Fruit fly (Drosophila melanogaster) whole organism, embryonic: ENCODE results near the gene CG5191.

Experiments used
- Abd-B ChIP-seq: fragments of 200-800 bp; sonication (Bioruptor generic); optimal IDR thresholded peaks from 2 replicates; lab custom pipeline; 2018; ENCODE audit warnings: missing biosample characterization, mild to moderate bottlenecking, missing genetic modification characterization, moderate library complexity
- Aef1 ChIP-seq: fragments of 200-800 bp; sonication (Bioruptor generic); IDR thresholded peaks from 3 replicates; pipeline ENCODE4 v1.3.6; 2022; ENCODE audit warnings: missing biosample characterization, missing genetic modification characterization
- Asciz ChIP-seq: fragments of 200-800 bp; sonication (Bioruptor generic); optimal IDR thresholded peaks from 2 replicates; lab custom pipeline; 2017; ENCODE audit warnings: missing biosample characterization, mild to moderate bottlenecking, missing genetic modification characterization, missing genetic modification reagents
- Bdp1 ChIP-seq: fragments of 200-800 bp; sonication (Bioruptor generic); optimal IDR thresholded peaks from 3 replicates; lab custom pipeline; 2016; ENCODE audit warnings: missing biosample characterization, missing genetic modification characterization
- Bgb ChIP-seq: fragments of 200-800 bp; sonication (Bioruptor generic); IDR thresholded peaks from 2 replicates; pipeline ENCODE4 v1.3.6; 2022; ENCODE audit warnings: missing biosample characterization, missing genetic modification characterization; ENCODE audit not compliant: partially characterized antibody
- CG10209 ChIP-seq: fragments of 200-800 bp; sonication (Bioruptor generic); optimal IDR thresholded peaks from 3 replicates; lab custom pipeline; 2017; ENCODE audit warnings: missing biosample characterization, mild to moderate bottlenecking, missing genetic modification characterization, missing genetic modification reagents
- CG11456 ChIP-seq: fragments of 200-800 bp; sonication (Bioruptor generic); IDR thresholded peaks from 3 replicates; pipeline ENCODE4 v1.3.6; 2022; ENCODE audit warnings: missing biosample characterization, missing genetic modification characterization
- CG11504 ChIP-seq: fragments of 200-800 bp; sonication (Bioruptor generic); optimal IDR thresholded peaks from 3 replicates; lab custom pipeline; 2019; ENCODE audit warnings: missing biosample characterization, mild to moderate bottlenecking, missing genetic modification characterization, moderate library complexity
- CG11560 ChIP-seq: fragments of 200-800 bp; sonication (Bioruptor generic); IDR thresholded peaks from 3 replicates; pipeline ENCODE4 v1.3.6; 2022; ENCODE audit warnings: missing biosample characterization, missing genetic modification characterization
- CG12155 ChIP-seq: fragments of 200-800 bp; sonication (Bioruptor generic); optimal IDR thresholded peaks from 3 replicates; lab custom pipeline; 2016; ENCODE audit warnings: missing biosample characterization, missing genetic modification characterization
- CG14050 ChIP-seq: fragments of 200-800 bp; sonication (Bioruptor generic); IDR thresholded peaks from 3 replicates; pipeline ENCODE4 v1.3.6; 2022; ENCODE audit warnings: missing biosample characterization, missing genetic modification characterization
- CG17361 ChIP-seq: fragments of 200-800 bp; sonication (Bioruptor generic); IDR thresholded peaks from 3 replicates; pipeline ENCODE4 v1.3.6; 2022; ENCODE audit warnings: missing biosample characterization, missing genetic modification characterization
- CG17829 ChIP-seq: fragments of 200-800 bp; optimal IDR thresholded peaks from 2 replicates; lab custom pipeline; 2019; ENCODE audit warnings: missing biosample characterization, mild to moderate bottlenecking, missing genetic modification characterization, moderate library complexity
- CG1832 ChIP-seq: fragments of 200-800 bp; sonication (Bioruptor generic); optimal IDR thresholded peaks from 2 replicates; lab custom pipeline; 2017; ENCODE audit warnings: missing biosample characterization, mild to moderate bottlenecking, missing genetic modification characterization, inconsistent platforms
- CG2129 ChIP-seq: fragments of 200-800 bp; sonication (Bioruptor generic); IDR thresholded peaks from 2 replicates; pipeline ENCODE4 v1.3.6; 2022; ENCODE audit warnings: missing biosample characterization, missing genetic modification characterization; ENCODE audit not compliant: partially characterized antibody
- CG31224 ChIP-seq: fragments of 200-800 bp; sonication (Bioruptor generic); IDR thresholded peaks from 2 replicates; pipeline ENCODE4 v1.3.6; 2022; ENCODE audit warnings: missing biosample characterization, missing genetic modification characterization
- CG31365 ChIP-seq: fragments of 200-800 bp; sonication (Bioruptor generic); optimal IDR thresholded peaks from 2 replicates; lab custom pipeline; 2018; ENCODE audit warnings: missing biosample characterization, mild to moderate bottlenecking, missing genetic modification characterization
- CG34224 ChIP-seq: fragments of 200-800 bp; sonication (Bioruptor generic); IDR thresholded peaks from 3 replicates; pipeline ENCODE4 v1.3.6; 2022; ENCODE audit warnings: missing biosample characterization, missing genetic modification characterization; ENCODE audit not compliant: partially characterized antibody
- CG4854 ChIP-seq: fragments of 200-800 bp; sonication (Bioruptor generic); optimal IDR thresholded peaks from 2 replicates; lab custom pipeline; 2016; ENCODE audit warnings: missing biosample characterization, missing genetic modification characterization, inconsistent platforms
- CG5953 ChIP-seq: fragments of 200-800 bp; sonication (Bioruptor generic); IDR thresholded peaks from 2 replicates; pipeline ENCODE4 v1.3.6; 2022; ENCODE audit warnings: missing biosample characterization, missing genetic modification characterization
- CG8281 ChIP-seq: fragments of 200-800 bp; sonication (Bioruptor generic); optimal IDR thresholded peaks from 2 replicates; lab custom pipeline; 2018; ENCODE audit warnings: missing biosample characterization, mild to moderate bottlenecking, missing genetic modification characterization, moderate library complexity
- CG9215 ChIP-seq: fragments of 200-800 bp; sonication (Bioruptor generic); IDR thresholded peaks from 2 replicates; pipeline ENCODE4 v1.3.6; 2022; ENCODE audit warnings: missing biosample characterization, missing genetic modification characterization
- CG9609 ChIP-seq: fragments of 200-800 bp; sonication (Bioruptor generic); optimal IDR thresholded peaks from 3 replicates; lab custom pipeline; 2016; ENCODE audit warnings: missing biosample characterization, missing genetic modification characterization
- CG9932 ChIP-seq: fragments of 200-800 bp; sonication (Bioruptor generic); IDR thresholded peaks from 2 replicates; pipeline ENCODE4 v1.3.6; 2022; ENCODE audit warnings: missing biosample characterization, missing genetic modification characterization
- D19A ChIP-seq: fragments of 200-800 bp; optimal IDR thresholded peaks from 3 replicates; lab custom pipeline; 2019; ENCODE audit warnings: missing biosample characterization, mild to moderate bottlenecking, missing genetic modification characterization, moderate library complexity
- Dbx ChIP-seq: fragments of 200-800 bp; sonication (Bioruptor generic); IDR thresholded peaks from 3 replicates; pipeline ENCODE4 v1.3.6; 2022; ENCODE audit warnings: missing biosample characterization, missing genetic modification characterization
- Dip2 ChIP-seq: fragments of 200-800 bp; sonication (Bioruptor generic); IDR thresholded peaks from 2 replicates; pipeline ENCODE4 v1.3.6; 2022; ENCODE audit warnings: missing biosample characterization, missing genetic modification characterization
- Dp ChIP-seq: fragments of 200-800 bp; sonication (Bioruptor generic); optimal IDR thresholded peaks from 2 replicates; lab custom pipeline; 2018; ENCODE audit warnings: missing biosample characterization, mild to moderate bottlenecking, missing genetic modification characterization, moderate library complexity
- HLH54F ChIP-seq: fragments of 200-800 bp; sonication (Bioruptor generic); optimal IDR thresholded peaks from 3 replicates; lab custom pipeline; 2016; ENCODE audit warnings: missing biosample characterization, missing genetic modification characterization
- HmgD ChIP-seq: fragments of 200-800 bp; sonication (Bioruptor generic); optimal IDR thresholded peaks from 3 replicates; lab custom pipeline; 2016; ENCODE audit warnings: missing biosample characterization, missing genetic modification characterization
- Hr78 ChIP-seq, 2 experiments: fragments of 200-800 bp in 1 of 2; fragments of >200 bp in 1 of 2; sonication (Bioruptor generic) in 1 of 2; optimal IDR thresholded peaks; 2 replicates each; lab custom pipeline; 2017 to 2019; ENCODE audit warnings: missing biosample characterization in 2 of 2, missing genetic modification characterization in 2 of 2, mild to moderate bottlenecking in 1 of 2, moderate library complexity in 1 of 2
- Jarid2 ChIP-seq: fragments of 200-800 bp; sonication (Bioruptor generic); optimal IDR thresholded peaks from 3 replicates; lab custom pipeline; 2017; ENCODE audit warnings: mild to moderate bottlenecking, missing biosample characterization, missing genetic modification reagents, missing genetic modification characterization
- Neu2 ChIP-seq: fragments of 200-800 bp; sonication (Bioruptor generic); optimal IDR thresholded peaks from 3 replicates; lab custom pipeline; 2016; ENCODE audit warnings: missing biosample characterization, missing genetic modification characterization, borderline replicate concordance
- Opbp ChIP-seq: fragments of 200-800 bp; sonication (Bioruptor generic); IDR thresholded peaks from 3 replicates; pipeline ENCODE4 v1.3.6; 2022; ENCODE audit warnings: missing biosample characterization, missing genetic modification characterization; ENCODE audit not compliant: partially characterized antibody
- ato ChIP-seq: fragments of 200-800 bp; sonication (Bioruptor generic); IDR thresholded peaks from 2 replicates; pipeline ENCODE4 v1.3.6; 2022; ENCODE audit warnings: missing biosample characterization, missing genetic modification characterization; ENCODE audit not compliant: partially characterized antibody
- cas ChIP-seq: fragments of 200-800 bp; sonication (Bioruptor generic); IDR thresholded peaks from 2 replicates; pipeline ENCODE4 v1.3.6; 2022; ENCODE audit warnings: missing biosample characterization, missing genetic modification characterization
- chinmo ChIP-seq: fragments of 200-800 bp; sonication (Bioruptor generic); IDR thresholded peaks from 4 replicates; pipeline ENCODE4 v1.3.6; 2022; ENCODE audit warnings: missing biosample characterization, missing genetic modification characterization; ENCODE audit not compliant: partially characterized antibody
- danr ChIP-seq: fragments of 200-800 bp; sonication (Bioruptor generic); IDR thresholded peaks from 2 replicates; pipeline ENCODE4 v1.3.6; 2022; ENCODE audit warnings: missing biosample characterization, missing genetic modification characterization
- dm ChIP-seq: fragments of 200-800 bp; sonication (Bioruptor generic); optimal IDR thresholded peaks from 3 replicates; lab custom pipeline; 2016; ENCODE audit warnings: missing biosample characterization, missing genetic modification characterization
- dysf ChIP-seq: fragments of 200-800 bp; sonication (Bioruptor generic); IDR thresholded peaks from 3 replicates; pipeline ENCODE4 v1.3.6; 2022; ENCODE audit warnings: missing biosample characterization, missing genetic modification characterization
- fd96Cb ChIP-seq: fragments of 200-800 bp; sonication (Bioruptor generic); optimal IDR thresholded peaks from 2 replicates; lab custom pipeline; 2018; ENCODE audit warnings: missing biosample characterization, mild to moderate bottlenecking, missing genetic modification characterization, moderate library complexity
- kah ChIP-seq: fragments of 200-800 bp; sonication (Bioruptor generic); optimal IDR thresholded peaks from 2 replicates; lab custom pipeline; 2018; ENCODE audit warnings: missing biosample characterization, mild to moderate bottlenecking, missing genetic modification characterization
- kni ChIP-seq: fragments of 200-800 bp; sonication (Bioruptor generic); optimal IDR thresholded peaks from 3 replicates; lab custom pipeline; 2017; ENCODE audit warnings: mild to moderate bottlenecking, missing biosample characterization, missing genetic modification reagents, missing genetic modification characterization
- lmd ChIP-seq: fragments of 200-800 bp; sonication (Bioruptor generic); IDR thresholded peaks from 2 replicates; pipeline ENCODE4 v1.3.6; 2022; ENCODE audit warnings: missing biosample characterization, missing genetic modification characterization
- lola ChIP-seq, 3 experiments: fragments of >200 bp in 2 of 3; fragments of 200-800 bp in 1 of 3; sonication (Bioruptor generic) in 1 of 3; optimal IDR thresholded peaks; 2 replicates each; lab custom pipeline; 2017 to 2019; ENCODE audit warnings: missing biosample characterization in 3 of 3, missing genetic modification characterization in 3 of 3, mild to moderate bottlenecking in 1 of 3, moderate library complexity in 1 of 3
- sd ChIP-seq: fragments of 200-800 bp; sonication (Bioruptor generic); optimal IDR thresholded peaks from 3 replicates; lab custom pipeline; 2018; ENCODE audit warnings: missing biosample characterization, mild to moderate bottlenecking, missing genetic modification characterization, moderate library complexity
- sqz ChIP-seq: fragments of 200-800 bp; sonication (Bioruptor generic); optimal IDR thresholded peaks from 3 replicates; lab custom pipeline; 2018; ENCODE audit warnings: missing biosample characterization, mild to moderate bottlenecking, missing genetic modification characterization

CG5191 gene

DNA sequence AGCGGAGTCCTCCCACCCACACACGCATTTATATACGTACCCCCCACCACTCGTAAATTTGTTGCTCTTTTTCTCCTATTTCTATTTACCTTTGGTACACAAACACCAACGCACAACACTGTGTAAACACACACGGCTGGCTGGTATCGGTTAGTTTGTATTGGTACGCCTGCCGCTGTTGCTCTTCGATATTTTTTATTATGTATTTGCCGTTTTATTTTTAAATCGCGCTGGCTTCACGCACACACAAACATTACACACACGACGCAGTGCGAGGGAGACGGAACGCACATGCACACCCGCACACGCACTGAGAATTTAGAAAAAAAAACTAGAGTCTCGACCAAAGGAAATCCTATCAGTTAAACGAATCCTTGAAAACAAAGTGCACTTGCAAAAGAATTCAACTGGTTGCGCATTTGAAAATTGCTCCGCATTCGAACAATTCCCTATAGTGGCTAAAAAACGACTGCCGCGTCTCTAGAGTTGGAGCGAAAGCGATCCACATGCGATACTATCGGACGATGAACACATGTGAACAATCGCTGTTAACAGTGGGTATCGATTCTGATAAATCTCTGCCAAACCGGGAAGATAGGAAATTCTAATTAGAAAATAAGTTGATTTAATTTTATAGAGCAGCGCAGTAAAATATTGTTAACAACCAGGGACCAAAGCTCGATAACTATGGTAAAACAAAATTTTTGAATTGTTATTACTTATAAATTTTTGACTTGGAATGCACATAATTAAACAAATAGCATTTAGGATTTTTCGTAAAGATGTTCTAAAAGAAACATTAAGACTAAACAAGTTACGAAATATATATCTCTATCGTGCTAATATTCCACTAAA, 9.8 kb upstream of the CG5191 start (continued):
- no peak for TF ChIP-seq lmd (GFP tag; lab: Robert Waterston, UW)
- no peak for TF ChIP-seq Abd-B (GFP tag; lab: Kevin White, UChicago)
- peak; percentile 79 for TF ChIP-seq CG10209
- peak; percentile 19 for TF ChIP-seq Bdp1 (GFP tag; lab: Kevin White, UChicago)
- no peak for TF ChIP-seq CG11560 (tag; lab: Robert Waterston, UW)
- no peak; the same call in 1 of the 2 replicates for TF ChIP-seq cas (GFP tag; lab: Robert Waterston, UW)
- TF ChIP-seq Opbp (GFP tag; lab: Robert Waterston, UW) = peak; percentile 98
- TF ChIP-seq Dp = peak; percentile 53
- peak; percentile 98 for TF ChIP-seq chinmo (GFP tag; lab: Robert Waterston, UW)
- no peak for TF ChIP-seq CG9609 (GFP tag; lab: Kevin White, UChicago)
- no peak for TF ChIP-seq CG11504 (tag; lab: Kevin White, UChicago)
- TF ChIP-seq CG11456 (GFP tag; lab: Robert Waterston, UW) = peak; percentile 52; the same call in 2 of the 3 replicates
- TF ChIP-seq CG34224 (GFP tag; lab: Robert Waterston, UW) = peak; percentile 90
- no peak for TF ChIP-seq CG12155 (GFP tag; lab: Kevin White, UChicago)
- TF ChIP-seq Asciz (GFP tag; lab: Kevin White, UChicago) = peak; percentile 93
- TF ChIP-seq CG8281 (tag; lab: Kevin White, UChicago) = peak; percentile 48
- TF ChIP-seq D19A (tag; lab: Kevin White, UChicago) = peak; percentile 16
- peak; percentile 55 for TF ChIP-seq CG4854 (GFP tag; lab: Kevin White, UChicago)
- no peak for TF ChIP-seq Hr78 (GFP tag; optimal IDR thresholded peaks at IDR 0.05; lab: Kevin White, UChicago)
- TF ChIP-seq Bgb = peak; percentile 95
- TF ChIP-seq CG14050 (GFP tag; lab: Robert Waterston, UW) = peak; percentile 22; the same call in 1 of the 3 replicates
- TF ChIP-seq kni (GFP tag; lab: Kevin White, UChicago) = peak; percentile 98
- no peak for TF ChIP-seq CG1832 (GFP tag; lab: Kevin White, UChicago)
- peak; percentile 57 for TF ChIP-seq CG5953
- no peak for TF ChIP-seq Dip2 (GFP tag; lab: Robert Waterston, UW)
- TF ChIP-seq sd (tag; lab: Kevin White, UChicago) = peak; percentile 49
- TF ChIP-seq CG9932 (GFP tag; lab: Robert Waterston, UW) = peak; percentile 55
- peak; percentile 66 for TF ChIP-seq HmgD (GFP tag; lab: Kevin White, UChicago)
- TF ChIP-seq CG31224 (GFP tag; lab: Robert Waterston, UW) = no peak
- no peak for TF ChIP-seq CG17361 (GFP tag; lab: Robert Waterston, UW)
- no peak for TF ChIP-seq Aef1 (GFP tag; lab: Robert Waterston, UW)
- TF ChIP-seq CG31365 = peak; percentile 78
- TF ChIP-seq Jarid2 = peak; percentile 93
- peak; percentile 77 for TF ChIP-seq kah (GFP tag; lab: Kevin White, UChicago)
- peak; percentile 80 for TF ChIP-seq CG2129 (GFP tag; lab: Robert Waterston, UW)
- TF ChIP-seq CG17829 (tag; lab: Kevin White, UChicago) = no peak
- no peak for TF ChIP-seq fd96Cb (tag; lab: Kevin White, UChicago)
- no peak for TF ChIP-seq HLH54F (GFP tag; lab: Kevin White, UChicago)
- no peak; the same call in 2 of the 3 replicates for TF ChIP-seq dysf (GFP tag; lab: Robert Waterston, UW)
- peak; percentile 83 for TF ChIP-seq sqz (GFP tag; lab: Kevin White, UChicago)
- peak; percentile 53 for TF ChIP-seq dm
- TF ChIP-seq CG9215 (GFP tag; lab: Robert Waterston, UW) = no peak
- TF ChIP-seq Dbx (GFP tag; lab: Robert Waterston, UW) = peak; percentile 49; the same call in 2 of the 3 replicates
- peak in 1 of 3 experiments; percentile 47 for TF ChIP-seq lola (GFP tag; optimal IDR thresholded peaks at IDR 0.05; lab: Kevin White, UChicago)
- no peak for TF ChIP-seq danr (GFP tag; lab: Robert Waterston, UW)
- TF ChIP-seq ato (GFP tag; lab: Robert Waterston, UW) = peak; percentile 97
- TF ChIP-seq Neu2 = no peak
